Fruit fly (Drosophila melanogaster) whole organism, prepupa: Measurements from ENCODE around the gene CG14448.
A peak's percentile ranks its signal among the peaks of the same experiment; 100 is the strongest.

Experiments used
- CG10631 ChIP-seq: fragments of 200-800 bp; sonication (Bioruptor generic); optimal IDR thresholded peaks from 2 replicates; lab custom pipeline; 2016; ENCODE audit warnings: missing biosample characterization, missing genetic modification characterization
- CG10669 ChIP-seq: fragments of 200-800 bp; sonication (Bioruptor generic); optimal IDR thresholded peaks from 3 replicates; lab custom pipeline; 2018; ENCODE audit warnings: missing biosample characterization, mild to moderate bottlenecking, missing genetic modification characterization, moderate library complexity
- CG11902 ChIP-seq: fragments of 200-800 bp; sonication (Bioruptor generic); optimal IDR thresholded peaks from 3 replicates; lab custom pipeline; 2016; ENCODE audit warnings: missing biosample characterization, missing genetic modification characterization
- CG15336 ChIP-seq: fragments of 200-800 bp; sonication (Bioruptor generic); IDR thresholded peaks from 2 replicates; pipeline ENCODE4 v1.3.6; 2022; ENCODE audit warnings: missing biosample characterization, missing genetic modification characterization
- CG1621 ChIP-seq: fragments of 200-800 bp; sonication (Bioruptor generic); optimal IDR thresholded peaks from 3 replicates; lab custom pipeline; 2018; ENCODE audit warnings: missing biosample characterization, mild to moderate bottlenecking, missing genetic modification characterization
- CG16779 ChIP-seq: fragments of 200-800 bp; sonication (Bioruptor generic); optimal IDR thresholded peaks from 3 replicates; lab custom pipeline; 2017; ENCODE audit warnings: missing biosample characterization, mild to moderate bottlenecking, missing genetic modification characterization
- CG31627 ChIP-seq: fragments of 200-800 bp; sonication (Bioruptor generic); optimal IDR thresholded peaks from 3 replicates; lab custom pipeline; 2016; ENCODE audit warnings: missing biosample characterization, missing genetic modification characterization
- CG32006 ChIP-seq: fragments of 200-800 bp; sonication (Bioruptor generic); optimal IDR thresholded peaks from 3 replicates; lab custom pipeline; 2017; ENCODE audit warnings: missing biosample characterization, mild to moderate bottlenecking, missing genetic modification characterization
- CG34406 ChIP-seq: fragments of 200-800 bp; sonication (Bioruptor generic); optimal IDR thresholded peaks from 3 replicates; lab custom pipeline; 2016; ENCODE audit warnings: missing biosample characterization, missing genetic modification characterization
- CG3919 ChIP-seq: fragments of 200-800 bp; sonication (Bioruptor generic); optimal IDR thresholded peaks from 3 replicates; lab custom pipeline; 2016; ENCODE audit warnings: missing biosample characterization, missing genetic modification characterization
- CG4318 ChIP-seq: fragments of 200-800 bp; sonication (Bioruptor generic); optimal IDR thresholded peaks from 3 replicates; lab custom pipeline; 2017; ENCODE audit warnings: missing biosample characterization, mild to moderate bottlenecking, missing genetic modification characterization
- CG6163 ChIP-seq: fragments of 200-800 bp; sonication (Bioruptor generic); IDR thresholded peaks from 3 replicates; pipeline ENCODE4 v1.3.6; 2022; ENCODE audit warnings: missing biosample characterization, missing genetic modification characterization
- CG6276 ChIP-seq: fragments of 200-800 bp; sonication (Bioruptor generic); optimal IDR thresholded peaks from 2 replicates; lab custom pipeline; 2017; ENCODE audit warnings: missing biosample characterization, mild to moderate bottlenecking, missing genetic modification characterization
- CG6792 ChIP-seq: fragments of 200-800 bp; sonication (Bioruptor generic); optimal IDR thresholded peaks from 3 replicates; lab custom pipeline; 2016; ENCODE audit warnings: missing biosample characterization, missing genetic modification characterization
- CG6808 ChIP-seq: fragments of 200-800 bp; sonication (Bioruptor generic); optimal IDR thresholded peaks from 3 replicates; lab custom pipeline; 2017; ENCODE audit warnings: missing biosample characterization, missing genetic modification characterization, mild to moderate bottlenecking, moderate library complexity, missing genetic modification reagents
- CG6854 ChIP-seq: fragments of 200-800 bp; sonication (Bioruptor generic); optimal IDR thresholded peaks from 2 replicates; lab custom pipeline; 2017; ENCODE audit warnings: missing biosample characterization, mild to moderate bottlenecking, missing genetic modification characterization
- CG7368 ChIP-seq: fragments of 200-800 bp; sonication (Bioruptor generic); optimal IDR thresholded peaks from 3 replicates; lab custom pipeline; 2016; ENCODE audit warnings: missing biosample characterization, missing genetic modification characterization
- CG8319 ChIP-seq: fragments of 200-800 bp; sonication (Bioruptor generic); optimal IDR thresholded peaks from 3 replicates; lab custom pipeline; 2016; ENCODE audit warnings: missing biosample characterization, missing genetic modification characterization
- CG9139 ChIP-seq: fragments of 200-800 bp; sonication (Bioruptor generic); optimal IDR thresholded peaks from 3 replicates; lab custom pipeline; 2017; ENCODE audit warnings: missing biosample characterization, mild to moderate bottlenecking, missing genetic modification characterization
- Eip78C ChIP-seq: fragments of 200-800 bp; sonication (Bioruptor generic); peaks from one replicate; lab custom pipeline; 2016; ENCODE audit warnings: missing biosample characterization, missing genetic modification characterization
- Eip93F ChIP-seq: fragments of 200-800 bp; sonication (Bioruptor generic); optimal IDR thresholded peaks from 2 replicates; lab custom pipeline; 2016; ENCODE audit warnings: missing biosample characterization, mild to moderate bottlenecking, missing genetic modification characterization
- Ets21C ChIP-seq: fragments of 200-800 bp; sonication (Bioruptor generic); optimal IDR thresholded peaks from 3 replicates; lab custom pipeline; 2016; ENCODE audit warnings: missing biosample characterization, missing genetic modification characterization
- Ets96B ChIP-seq: fragments of 200-800 bp; optimal IDR thresholded peaks from 2 replicates; lab custom pipeline; 2019; ENCODE audit warnings: missing biosample characterization, mild to moderate bottlenecking, missing genetic modification characterization, moderate library complexity
- Gug ChIP-seq: fragments of 200-800 bp; sonication (Bioruptor generic); IDR thresholded peaks from 2 replicates; pipeline ENCODE4 v1.3.6; 2022; ENCODE audit warnings: missing biosample characterization, missing genetic modification characterization
- Hr38 ChIP-seq: sonication (Bioruptor generic); optimal IDR thresholded peaks from 2 replicates; lab custom pipeline; 2016; ENCODE audit warnings: missing biosample characterization, missing genetic modification characterization
- Hr39 ChIP-seq: fragments of 200-800 bp; sonication (Bioruptor generic); optimal IDR thresholded peaks from 2 replicates; lab custom pipeline; 2016; ENCODE audit warnings: missing biosample characterization, missing genetic modification characterization
- Hr4 ChIP-seq: fragments of 200-800 bp; sonication (Bioruptor generic); optimal IDR thresholded peaks from 3 replicates; lab custom pipeline; 2016; ENCODE audit warnings: missing biosample characterization, missing genetic modification characterization
- Lpt ChIP-seq: fragments of 200-800 bp; sonication (Bioruptor generic); optimal IDR thresholded peaks from 3 replicates; lab custom pipeline; 2016; ENCODE audit warnings: missing biosample characterization, missing genetic modification characterization
- Met ChIP-seq: fragments of 200-800 bp; sonication (Bioruptor generic); optimal IDR thresholded peaks from 3 replicates; lab custom pipeline; 2016; ENCODE audit warnings: missing biosample characterization, missing genetic modification characterization
- OdsH ChIP-seq: fragments of 200-800 bp; sonication (Bioruptor generic); optimal IDR thresholded peaks from 3 replicates; lab custom pipeline; 2016; ENCODE audit warnings: missing biosample characterization, missing genetic modification characterization
- Sox102F ChIP-seq: fragments of 200-800 bp; sonication (Bioruptor generic); optimal IDR thresholded peaks from 2 replicates; lab custom pipeline; 2016; ENCODE audit warnings: missing biosample characterization, mild to moderate bottlenecking, missing genetic modification characterization
- Sox15 ChIP-seq: fragments of 200-800 bp; sonication (Bioruptor generic); optimal IDR thresholded peaks from 3 replicates; lab custom pipeline; 2016; ENCODE audit warnings: missing biosample characterization, missing genetic modification characterization
- achi ChIP-seq: fragments of 200-800 bp; sonication (Bioruptor generic); optimal IDR thresholded peaks from 3 replicates; lab custom pipeline; 2016; ENCODE audit warnings: missing biosample characterization, missing genetic modification characterization
- acj6 ChIP-seq: fragments of 200-800 bp; sonication (Bioruptor generic); optimal IDR thresholded peaks from 3 replicates; lab custom pipeline; 2016; ENCODE audit warnings: missing biosample characterization, missing genetic modification characterization
- cyc ChIP-seq: fragments of 200-800 bp; sonication (Bioruptor generic); optimal IDR thresholded peaks from 3 replicates; lab custom pipeline; 2016; ENCODE audit warnings: missing biosample characterization, missing genetic modification characterization
- dac ChIP-seq: fragments of 200-800 bp; sonication (Bioruptor generic); optimal IDR thresholded peaks from 2 replicates; lab custom pipeline; 2017; ENCODE audit warnings: missing biosample characterization, mild to moderate bottlenecking, missing genetic modification characterization
- dsx ChIP-seq: fragments of 200-800 bp; optimal IDR thresholded peaks from 3 replicates; lab custom pipeline; 2019; ENCODE audit warnings: missing biosample characterization, mild to moderate bottlenecking, missing genetic modification characterization, moderate library complexity; ENCODE audit not compliant: poor library complexity, severe bottlenecking
- esn ChIP-seq: fragments of 200-800 bp; sonication (Bioruptor generic); optimal IDR thresholded peaks from 2 replicates; lab custom pipeline; 2016; ENCODE audit warnings: missing biosample characterization, mild to moderate bottlenecking, missing genetic modification characterization, moderate library complexity
- fd59A ChIP-seq: fragments of 200-800 bp; sonication (Bioruptor generic); optimal IDR thresholded peaks from 2 replicates; lab custom pipeline; 2017; ENCODE audit warnings: missing biosample characterization, mild to moderate bottlenecking, missing genetic modification characterization, missing genetic modification reagents
- fkh ChIP-seq: fragments of 200-800 bp; sonication (Bioruptor generic); optimal IDR thresholded peaks from 3 replicates; lab custom pipeline; 2017; ENCODE audit warnings: missing biosample characterization, mild to moderate bottlenecking, missing genetic modification characterization, moderate library complexity
- net ChIP-seq: fragments of 200-800 bp; sonication (Bioruptor generic); optimal IDR thresholded peaks from 3 replicates; lab custom pipeline; 2016; ENCODE audit warnings: missing biosample characterization, missing genetic modification characterization
- pdm3 ChIP-seq: fragments of 200-800 bp; sonication (Bioruptor generic); optimal IDR thresholded peaks from 3 replicates; lab custom pipeline; 2016; ENCODE audit warnings: missing biosample characterization, missing genetic modification characterization
- salr ChIP-seq, 2 experiments: fragments of 200-800 bp; sonication (Bioruptor generic); optimal IDR thresholded peaks; 3 replicates each; lab custom pipeline; 2016 to 2018; ENCODE audit warnings: missing biosample characterization in 2 of 2, missing genetic modification characterization in 2 of 2, mild to moderate bottlenecking in 1 of 2
- spab ChIP-seq: fragments of 200-800 bp; sonication (Bioruptor generic); optimal IDR thresholded peaks from 2 replicates; lab custom pipeline; 2017; ENCODE audit warnings: missing biosample characterization, mild to moderate bottlenecking, missing genetic modification characterization, missing genetic modification reagents
- svp ChIP-seq: fragments of 200-800 bp; sonication (Bioruptor generic); peaks from one replicate; lab custom pipeline; 2016; ENCODE audit warnings: missing biosample characterization, missing genetic modification characterization
- topi ChIP-seq: fragments of 200-800 bp; sonication (Bioruptor generic); optimal IDR thresholded peaks from 3 replicates; lab custom pipeline; 2016; ENCODE audit warnings: missing biosample characterization, missing genetic modification characterization
- vri ChIP-seq: fragments of 200-800 bp; sonication (Bioruptor generic); optimal IDR thresholded peaks from 3 replicates; lab custom pipeline; 2016; ENCODE audit warnings: missing biosample characterization, mild to moderate bottlenecking, missing genetic modification characterization

The CG14448 gene

DNA sequence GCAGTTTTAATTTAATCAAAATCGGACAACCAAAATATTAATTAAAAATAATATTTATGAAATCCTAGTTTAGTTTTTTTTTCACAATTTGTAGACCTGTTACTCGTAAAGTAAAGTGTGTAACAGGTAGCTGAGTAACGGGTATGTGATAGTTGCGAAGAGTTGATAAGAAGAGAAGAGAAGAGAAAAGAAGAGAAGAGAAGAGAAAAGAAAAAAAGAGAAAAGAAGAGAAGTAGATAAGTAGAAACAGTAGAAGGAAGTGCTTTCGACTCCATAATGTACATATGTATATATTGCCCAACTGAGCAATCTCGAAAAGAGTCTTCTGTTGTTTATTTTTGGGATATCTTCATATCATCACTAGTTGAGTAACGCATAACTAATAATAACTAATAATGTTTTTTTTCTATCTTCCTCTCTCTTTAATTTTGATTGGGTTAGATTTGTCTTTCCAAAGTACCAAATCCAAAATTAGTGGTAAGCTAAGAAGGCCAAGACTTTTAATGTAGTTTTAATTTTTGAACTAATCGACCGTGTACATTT is at the start of gene CG14448:
Gene CG14448 (plus strand): TSS at position 493 of the 543 bp plus-strand sequence.
- TF ChIP-seq svp (GFP tag; lab: Kevin White, UChicago) (no peak), Hr39 (no peak), CG4318 (no peak), vri (GFP tag; lab: Kevin White, UChicago) (no peak), esn (no peak), CG8319 (GFP tag; lab: Kevin White, UChicago) (no peak), topi (GFP tag; lab: Kevin White, UChicago) (no peak), CG6808 (no peak), CG6163 (no peak), dsx (GFP tag; lab: Kevin White, UChicago) (no peak), spab (no peak), CG6276 (no peak)

- TF ChIP-seq OdsH (GFP tag; lab: Kevin White, UChicago) (peak; percentile 90), CG3919 (GFP tag; lab: Kevin White, UChicago) (peak; percentile 89), dsx (GFP tag; lab: Kevin White, UChicago) (peak; percentile 99), CG16779 (peak; percentile 57), CG1621 (tag; lab: Kevin White, UChicago) (peak; percentile 60), CG34406 (peak; percentile 86), pdm3 (peak; percentile 85), fd59A (GFP tag; lab: Kevin White, UChicago) (peak; percentile 84), cyc (peak; percentile 85), Eip93F (GFP tag; lab: Kevin White, UChicago) (peak; percentile 75), CG8319 (GFP tag; lab: Kevin White, UChicago) (peak; percentile 72), CG6792 (peak; percentile 85), Hr4 (GFP tag; lab: Kevin White, UChicago) (peak; percentile 85), Sox15 (GFP tag; lab: Kevin White, UChicago) (peak; percentile 83), Gug (peak; percentile 75), Lpt (GFP tag; lab: Kevin White, UChicago) (peak; percentile 46), CG11902 (GFP tag; lab: Kevin White, UChicago) (peak; percentile 84), CG7368 (GFP tag; lab: Kevin White, UChicago) (peak; percentile 72), achi (GFP tag; lab: Kevin White, UChicago) (peak; percentile 86), CG32006 (peak; percentile 85), Ets21C (peak; percentile 83), vri (GFP tag; lab: Kevin White, UChicago) (peak; percentile 84), Ets96B (tag; lab: Kevin White, UChicago) (peak; percentile 76), Sox102F (GFP tag; lab: Kevin White, UChicago) (peak; percentile 86), CG31627 (peak; percentile 89), topi (GFP tag; lab: Kevin White, UChicago) (peak; percentile 86), Met (GFP tag; lab: Kevin White, UChicago) (peak; percentile 87), salr (GFP tag; optimal IDR thresholded peaks at IDR 0.05; lab: Kevin White, UChicago) (peak; percentile 58 to 91), CG6163 (peak; percentile 86), Hr38 (GFP tag; lab: Kevin White, UChicago) (no peak), Eip78C (GFP tag; lab: Kevin White, UChicago) (peak; percentile 93), CG10631 (GFP tag; lab: Kevin White, UChicago) (peak; percentile 93), CG15336 (GFP tag; lab: Robert Waterston, UW) (peak; percentile 63), net (peak; percentile 72), acj6 (GFP tag; lab: Kevin White, UChicago) (peak; percentile 86), CG10669 (GFP tag; lab: Kevin White, UChicago) (peak; percentile 83), CG6854 (GFP tag; lab: Kevin White, UChicago) (peak; percentile 14), CG9139 (peak; percentile 43), fkh (GFP tag; lab: Kevin White, UChicago) (peak; percentile 93), CG6808 (peak; percentile 68), Hr39 (peak; percentile 83), svp (GFP tag; lab: Kevin White, UChicago) (peak; percentile 94), dac (GFP tag; lab: Kevin White, UChicago) (peak; percentile 75)
Measured at dm6 chr3L:22741389-22742120, 46.7 kb upstream of the CG14448 start, which contains the start of gene CG7369. Gene CG7369, plus strand, starts transcription at chr3L:22741793.
